Fruit fly (Drosophila melanogaster) whole organism, embryonic: ENCODE results near the gene CG34293.
A peak's percentile ranks its signal among the peaks of the same experiment; 100 is the strongest.

Experiments used
- Bdp1 ChIP-seq: fragments of 200-800 bp; sonication (Bioruptor generic); optimal IDR thresholded peaks from 3 replicates; lab custom pipeline; 2016; ENCODE audit warnings: missing biosample characterization, missing genetic modification characterization
- CG10431 ChIP-seq: fragments of 200-800 bp; sonication (Bioruptor generic); optimal IDR thresholded peaks from 3 replicates; lab custom pipeline; 2018; ENCODE audit warnings: missing biosample characterization, mild to moderate bottlenecking, missing genetic modification characterization
- CG11504 ChIP-seq: fragments of 200-800 bp; sonication (Bioruptor generic); optimal IDR thresholded peaks from 3 replicates; lab custom pipeline; 2019; ENCODE audit warnings: missing biosample characterization, mild to moderate bottlenecking, missing genetic modification characterization, moderate library complexity
- CG13424 ChIP-seq: fragments of 200-800 bp; sonication (Bioruptor generic); optimal IDR thresholded peaks from 2 replicates; lab custom pipeline; 2019; ENCODE audit warnings: missing biosample characterization, mild to moderate bottlenecking, missing genetic modification characterization, moderate library complexity
- CG13775 ChIP-seq: fragments of 200-800 bp; sonication (Bioruptor generic); optimal IDR thresholded peaks from 3 replicates; lab custom pipeline; 2017; ENCODE audit warnings: missing biosample characterization, mild to moderate bottlenecking, missing genetic modification characterization
- CG13894 ChIP-seq: fragments of 200-800 bp; sonication (Bioruptor generic); optimal IDR thresholded peaks from 3 replicates; lab custom pipeline; 2018; ENCODE audit warnings: missing biosample characterization, mild to moderate bottlenecking, missing genetic modification characterization, moderate library complexity
- CG15269 ChIP-seq: fragments of 200-800 bp; sonication (Bioruptor generic); optimal IDR thresholded peaks from 2 replicates; lab custom pipeline; 2018; ENCODE audit warnings: missing biosample characterization, mild to moderate bottlenecking, missing genetic modification characterization, moderate library complexity
- CG15514 ChIP-seq: fragments of 200-800 bp; sonication (Bioruptor generic); optimal IDR thresholded peaks from 3 replicates; lab custom pipeline; 2017; ENCODE audit warnings: missing biosample characterization, missing genetic modification characterization, mild to moderate bottlenecking, moderate library complexity, missing genetic modification reagents
- CG17359 ChIP-seq: fragments of 200-800 bp; sonication (Bioruptor generic); optimal IDR thresholded peaks from 3 replicates; lab custom pipeline; 2018; ENCODE audit warnings: missing biosample characterization, mild to moderate bottlenecking, missing genetic modification characterization, moderate library complexity
- CG2120 ChIP-seq: fragments of 200-800 bp; sonication (Bioruptor generic); optimal IDR thresholded peaks from 3 replicates; lab custom pipeline; 2016; ENCODE audit warnings: missing biosample characterization, missing genetic modification characterization
- CG34376 ChIP-seq: fragments of 200-800 bp; sonication (Bioruptor generic); optimal IDR thresholded peaks from 2 replicates; lab custom pipeline; 2018; ENCODE audit warnings: missing biosample characterization, mild to moderate bottlenecking, missing genetic modification characterization
- CG6175 ChIP-seq: fragments of 200-800 bp; sonication (Bioruptor generic); IDR thresholded peaks from 3 replicates; pipeline ENCODE4 v1.3.6; 2022; ENCODE audit warnings: missing biosample characterization, missing genetic modification characterization
- CG7745 ChIP-seq: fragments of 200-800 bp; sonication (Bioruptor generic); optimal IDR thresholded peaks from 2 replicates; lab custom pipeline; 2018; ENCODE audit warnings: missing biosample characterization, mild to moderate bottlenecking, missing genetic modification characterization, moderate library complexity
- CG8281 ChIP-seq: fragments of 200-800 bp; sonication (Bioruptor generic); optimal IDR thresholded peaks from 2 replicates; lab custom pipeline; 2018; ENCODE audit warnings: missing biosample characterization, mild to moderate bottlenecking, missing genetic modification characterization, moderate library complexity
- CG8290 ChIP-seq, 3 experiments: fragments of 200-800 bp; sonication (Bioruptor generic); optimal IDR thresholded peaks; 2 replicates each; lab custom pipeline; 2016 to 2019; ENCODE audit warnings: missing biosample characterization in 3 of 3, missing genetic modification characterization in 3 of 3, mild to moderate bottlenecking in 2 of 3, moderate library complexity in 1 of 3
- CG9797 ChIP-seq: fragments of 200-800 bp; sonication (Bioruptor generic); optimal IDR thresholded peaks from 3 replicates; lab custom pipeline; 2018; ENCODE audit warnings: missing biosample characterization, mild to moderate bottlenecking, missing genetic modification characterization
- CrebB ChIP-seq: fragments of 200-800 bp; sonication (Bioruptor generic); optimal IDR thresholded peaks from 3 replicates; lab custom pipeline; 2018; ENCODE audit warnings: missing biosample characterization, mild to moderate bottlenecking, missing genetic modification characterization
- Dll ChIP-seq: fragments of 200-800 bp; sonication (Bioruptor generic); IDR thresholded peaks from 4 replicates; pipeline ENCODE4 v1.3.6; 2022; ENCODE audit warnings: missing biosample characterization, missing genetic modification characterization; ENCODE audit not compliant: partially characterized antibody
- HHEX ChIP-seq: fragments of 200-800 bp; sonication (Bioruptor generic); optimal IDR thresholded peaks from 3 replicates; lab custom pipeline; 2017; ENCODE audit warnings: missing biosample characterization, mild to moderate bottlenecking, missing genetic modification characterization, missing genetic modification reagents
- Hey ChIP-seq: fragments of 200-800 bp; sonication (Bioruptor generic); optimal IDR thresholded peaks from 3 replicates; lab custom pipeline; 2018; ENCODE audit warnings: missing biosample characterization, mild to moderate bottlenecking, missing genetic modification characterization
- HmgD ChIP-seq: fragments of 200-800 bp; sonication (Bioruptor generic); optimal IDR thresholded peaks from 3 replicates; lab custom pipeline; 2016; ENCODE audit warnings: missing biosample characterization, missing genetic modification characterization
- Hr78 ChIP-seq, 2 experiments: fragments of 200-800 bp in 1 of 2; fragments of >200 bp in 1 of 2; sonication (Bioruptor generic) in 1 of 2; optimal IDR thresholded peaks; 2 replicates each; lab custom pipeline; 2017 to 2019; ENCODE audit warnings: missing biosample characterization in 2 of 2, missing genetic modification characterization in 2 of 2, mild to moderate bottlenecking in 1 of 2, moderate library complexity in 1 of 2
- Oli ChIP-seq: fragments of 200-800 bp; sonication (Bioruptor generic); optimal IDR thresholded peaks from 2 replicates; lab custom pipeline; 2018; ENCODE audit warnings: missing biosample characterization, mild to moderate bottlenecking, missing genetic modification characterization, moderate library complexity
- Pdp1 ChIP-seq, 2 experiments: fragments of 200-800 bp; sonication (Bioruptor generic); optimal IDR thresholded peaks; 3 replicates each; lab custom pipeline; 2016; ENCODE audit warnings: missing biosample characterization in 2 of 2, missing genetic modification characterization in 2 of 2, mild to moderate bottlenecking in 1 of 2, moderate library complexity in 1 of 2
- Sox102F ChIP-seq: fragments of 200-800 bp; sonication (Bioruptor generic); optimal IDR thresholded peaks from 2 replicates; lab custom pipeline; 2018; ENCODE audit warnings: missing biosample characterization, mild to moderate bottlenecking, missing genetic modification characterization, moderate library complexity
- az2 ChIP-seq: fragments of 200-800 bp; sonication (Bioruptor generic); optimal IDR thresholded peaks from 3 replicates; lab custom pipeline; 2016; ENCODE audit warnings: missing biosample characterization, missing genetic modification characterization
- bsh ChIP-seq, 2 experiments: fragments of 200-800 bp; sonication (Bioruptor generic); optimal IDR thresholded peaks; 2 replicates each; lab custom pipeline; 2017 to 2018; ENCODE audit warnings: mild to moderate bottlenecking in 2 of 2, missing biosample characterization in 2 of 2, missing genetic modification characterization in 2 of 2, moderate library complexity in 1 of 2
- croc ChIP-seq: fragments of 200-800 bp; sonication (Bioruptor generic); conservative IDR thresholded peaks from 3 replicates; pipeline ENCODE4 v1.3.6; 2022; ENCODE audit warnings: missing biosample characterization, missing genetic modification characterization
- da ChIP-seq: fragments of 200-800 bp; sonication (Bioruptor generic); optimal IDR thresholded peaks from 2 replicates; lab custom pipeline; 2016; ENCODE audit warnings: missing biosample characterization, missing genetic modification characterization
- dmrt99B ChIP-seq: fragments of 200-800 bp; sonication (Bioruptor generic); optimal IDR thresholded peaks from 2 replicates; lab custom pipeline; 2018; ENCODE audit warnings: missing biosample characterization, mild to moderate bottlenecking, missing genetic modification characterization, moderate library complexity
- fd64A ChIP-seq: fragments of 200-800 bp; sonication (Bioruptor generic); optimal IDR thresholded peaks from 3 replicates; lab custom pipeline; 2018; ENCODE audit warnings: missing biosample characterization, mild to moderate bottlenecking, missing genetic modification characterization
- ftz-f1 ChIP-seq: fragments of 200-800 bp; sonication (Bioruptor generic); optimal IDR thresholded peaks from 2 replicates; lab custom pipeline; 2016; ENCODE audit warnings: missing biosample characterization, missing genetic modification characterization
- gem ChIP-seq: fragments of 200-800 bp; sonication (Bioruptor generic); optimal IDR thresholded peaks from 2 replicates; lab custom pipeline; 2019; ENCODE audit warnings: missing biosample characterization, mild to moderate bottlenecking, missing genetic modification characterization, moderate library complexity
- grau ChIP-seq: fragments of 200-800 bp; optimal IDR thresholded peaks from 3 replicates; lab custom pipeline; 2019; ENCODE audit warnings: missing biosample characterization, mild to moderate bottlenecking, missing genetic modification characterization, moderate library complexity
- grn ChIP-seq: fragments of 200-800 bp; sonication (Bioruptor generic); optimal IDR thresholded peaks from 3 replicates; lab custom pipeline; 2017; ENCODE audit warnings: missing biosample characterization, missing genetic modification characterization
- hb ChIP-seq: fragments of 200-800 bp; sonication (Bioruptor generic); IDR thresholded peaks from 3 replicates; pipeline ENCODE4 v1.3.6; 2022; ENCODE audit warnings: missing biosample characterization, missing genetic modification characterization; ENCODE audit not compliant: partially characterized antibody
- kah ChIP-seq: fragments of 200-800 bp; sonication (Bioruptor generic); optimal IDR thresholded peaks from 2 replicates; lab custom pipeline; 2018; ENCODE audit warnings: missing biosample characterization, mild to moderate bottlenecking, missing genetic modification characterization
- kni ChIP-seq: fragments of 200-800 bp; sonication (Bioruptor generic); optimal IDR thresholded peaks from 3 replicates; lab custom pipeline; 2017; ENCODE audit warnings: mild to moderate bottlenecking, missing biosample characterization, missing genetic modification reagents, missing genetic modification characterization
- lab ChIP-seq: fragments of 200-800 bp; sonication (Bioruptor generic); optimal IDR thresholded peaks from 3 replicates; lab custom pipeline; 2017; ENCODE audit warnings: missing biosample characterization, missing genetic modification characterization, mild to moderate bottlenecking, moderate library complexity, missing genetic modification reagents
- lbe ChIP-seq: fragments of 200-800 bp; sonication (Bioruptor generic); optimal IDR thresholded peaks from 2 replicates; lab custom pipeline; 2016; ENCODE audit warnings: missing biosample characterization, mild to moderate bottlenecking, missing genetic modification characterization
- lola ChIP-seq, 3 experiments: fragments of >200 bp in 2 of 3; fragments of 200-800 bp in 1 of 3; sonication (Bioruptor generic) in 1 of 3; optimal IDR thresholded peaks; 2 replicates each; lab custom pipeline; 2017 to 2019; ENCODE audit warnings: missing biosample characterization in 3 of 3, missing genetic modification characterization in 3 of 3, mild to moderate bottlenecking in 1 of 3, moderate library complexity in 1 of 3
- luna ChIP-seq: fragments of 200-800 bp; sonication (Bioruptor generic); optimal IDR thresholded peaks from 2 replicates; lab custom pipeline; 2016; ENCODE audit warnings: missing biosample characterization, missing genetic modification characterization
- mirr ChIP-seq: fragments of 200-800 bp; sonication (Bioruptor generic); optimal IDR thresholded peaks from 3 replicates; lab custom pipeline; 2018; ENCODE audit warnings: missing biosample characterization, mild to moderate bottlenecking, missing genetic modification characterization
- sd ChIP-seq: fragments of 200-800 bp; sonication (Bioruptor generic); optimal IDR thresholded peaks from 3 replicates; lab custom pipeline; 2018; ENCODE audit warnings: missing biosample characterization, mild to moderate bottlenecking, missing genetic modification characterization, moderate library complexity
- wor ChIP-seq: fragments of 200-800 bp; sonication (Bioruptor generic); IDR thresholded peaks from 2 replicates; pipeline ENCODE4 v1.3.6; 2022; ENCODE audit warnings: missing biosample characterization, missing genetic modification characterization

Gene CG34293

DNA sequence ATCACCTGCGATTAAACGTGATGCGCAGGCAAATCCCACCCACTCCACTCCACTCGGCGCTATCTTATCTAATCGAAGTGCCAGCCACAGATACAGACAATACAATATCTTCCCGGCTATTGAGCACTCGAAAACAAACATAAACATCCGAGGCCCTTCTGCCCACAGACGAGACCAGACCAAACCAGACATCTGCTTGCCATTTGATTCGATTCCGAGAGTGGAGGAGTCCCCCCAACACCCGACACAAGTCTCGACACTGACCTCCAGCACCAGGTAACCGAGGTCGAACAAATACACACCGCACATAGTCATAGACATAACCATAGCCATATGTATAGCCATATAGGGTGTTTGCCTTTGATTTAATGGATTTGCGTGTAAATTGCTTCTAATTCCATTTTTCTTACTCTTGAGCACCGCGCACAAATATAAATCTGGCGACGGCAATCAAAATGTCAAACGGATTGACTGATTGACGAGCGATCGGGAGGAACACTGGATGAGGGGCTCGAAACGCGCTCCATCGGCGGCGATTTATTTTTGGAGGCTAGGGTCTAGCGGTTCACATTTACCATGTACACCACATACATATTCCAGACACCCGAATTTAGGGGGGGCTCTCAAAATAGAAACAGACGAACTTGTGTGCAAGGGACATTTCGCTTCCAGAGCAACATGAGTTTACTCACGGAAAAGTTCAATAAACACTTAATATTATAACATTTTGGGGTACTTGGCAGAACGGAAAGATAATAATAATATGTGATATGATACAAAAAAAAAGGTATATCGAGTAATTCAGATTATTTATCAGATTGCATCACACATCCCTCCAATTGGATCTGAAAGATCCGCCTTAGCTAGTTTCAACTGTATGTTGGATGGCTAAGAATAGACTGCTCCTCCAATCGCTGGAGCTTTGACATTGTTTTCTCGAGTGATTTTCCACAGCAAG lies 16.3 kb downstream of the CG34293 start (continued):
- TF ChIP-seq Dll (no peak), sd (peak; percentile 56), CG9797 (no peak), ftz-f1 (GFP tag; lab: Kevin White, UChicago) (peak; percentile 92), mirr (GFP tag; lab: Kevin White, UChicago) (peak; percentile 90), wor (GFP tag; lab: Robert Waterston, UW) (no peak), CG13424 (tag; lab: Kevin White, UChicago) (peak; percentile 11), CG15514 (GFP tag; lab: Kevin White, UChicago) (no peak), grn (GFP tag; lab: Kevin White, UChicago) (peak; percentile 83), CG11504 (tag; lab: Kevin White, UChicago) (peak; percentile 10), Pdp1 (GFP tag; optimal IDR thresholded peaks at IDR 0.05; lab: Kevin White, UChicago) (peak in 1 of 2 experiments; percentile 48), CG34376 (peak; percentile 38), CG10431 (peak; percentile 73), Sox102F (peak; percentile 28), lola (GFP tag; optimal IDR thresholded peaks at IDR 0.05; lab: Kevin White, UChicago) (peak in 1 of 3 experiments; percentile 0), CG7745 (tag; lab: Kevin White, UChicago) (peak; percentile 28), CG8281 (tag; lab: Kevin White, UChicago) (peak; percentile 91), gem (tag; lab: Kevin White, UChicago) (peak; percentile 60), fd64A (GFP tag; lab: Kevin White, UChicago) (peak; percentile 31), bsh (GFP tag; optimal IDR thresholded peaks at IDR 0.05; lab: Kevin White, UChicago) (peak in 1 of 2 experiments; percentile 46), Bdp1 (GFP tag; lab: Kevin White, UChicago) (no peak), CG13775 (GFP tag; lab: Kevin White, UChicago) (no peak), CG6175 (GFP tag; lab: Robert Waterston, UW) (no peak), luna (GFP tag; lab: Kevin White, UChicago) (no peak), Oli (tag; lab: Kevin White, UChicago) (peak; percentile 24), CG2120 (GFP tag; lab: Kevin White, UChicago) (peak; percentile 24), da (GFP tag; lab: Kevin White, UChicago) (peak; percentile 23), lab (GFP tag; lab: Kevin White, UChicago) (peak; percentile 18), CG8290 (GFP tag; optimal IDR thresholded peaks at IDR 0.05; lab: Kevin White, UChicago) (no peak), CG8290 (tag; optimal IDR thresholded peaks at IDR 0.05; lab: Kevin White, UChicago) (peak in 1 of 2 experiments; percentile 19), lbe (no peak), Hr78 (GFP tag; optimal IDR thresholded peaks at IDR 0.05; lab: Kevin White, UChicago) (peak in 1 of 2 experiments; percentile 79), CG15269 (tag; lab: Kevin White, UChicago) (no peak), dmrt99B (tag; lab: Kevin White, UChicago) (peak; percentile 32), CG13894 (peak; percentile 32), HHEX (GFP tag; lab: Kevin White, UChicago) (peak; percentile 3), HmgD (GFP tag; lab: Kevin White, UChicago) (no peak), Hey (tag; lab: Kevin White, UChicago) (peak; percentile 38), grau (tag; lab: Kevin White, UChicago) (peak; percentile 92), kah (GFP tag; lab: Kevin White, UChicago) (no peak), hb (GFP tag; lab: Robert Waterston, UW) (no peak), az2 (GFP tag; lab: Kevin White, UChicago) (peak; percentile 12), CrebB (peak; percentile 18), kni (GFP tag; lab: Kevin White, UChicago) (peak; percentile 8), CG17359 (tag; lab: Kevin White, UChicago) (peak; percentile 16), croc (GFP tag; lab: Robert Waterston, UW) (0 out of 3 replicates have a peak, but pooled peaks have one; percentile 14)
